Worm (Caenorhabditis elegans): ENCODE measurements around the gene C42D4.19.

C42D4.19 gene

ce11 chrIV:7165723-7166122, 9.7 kb upstream of the C42D4.19 start, which contains the start of gene rpc-1:
rpc-1 (minus strand) TSS chrIV:7165748.
- TF ChIP-seq him-1 (tag; optimal IDR thresholded peaks at IDR 0.05), result no peak
- TF ChIP-seq W03F9.2 (tag; optimal IDR thresholded peaks at IDR 0.05), result no peak
- no peak for TF ChIP-seq dao-5 (tag; optimal IDR thresholded peaks at IDR 0.05)

DNA sequence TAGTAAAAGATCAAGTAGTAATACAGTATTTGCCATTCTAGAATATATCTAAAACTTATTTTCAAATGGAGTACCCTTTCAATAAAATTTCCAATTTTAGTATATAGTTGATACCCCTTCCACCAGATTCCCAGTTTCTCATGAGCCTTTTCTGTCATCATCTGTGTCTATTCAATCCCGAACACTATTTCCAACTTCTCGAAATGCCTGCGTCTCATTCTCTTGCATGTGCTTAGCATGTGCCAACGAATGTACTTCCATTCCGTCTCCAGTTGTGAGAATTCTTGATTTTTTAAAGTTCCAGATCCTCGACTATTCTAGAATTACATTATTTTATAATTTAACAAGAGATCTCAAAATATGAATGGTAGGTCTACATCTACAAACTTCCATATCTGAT, 8.9 kb upstream of the C42D4.19 start, which contains the start of gene C42D4.18:
TSS of gene C42D4.18 (plus strand) at position 231 of the 400 bp plus-strand sequence.
- TF ChIP-seq W03F9.2 (tag; optimal IDR thresholded peaks at IDR 0.05) (no peak), him-1 (tag; optimal IDR thresholded peaks at IDR 0.05) (no peak), dao-5 (tag; optimal IDR thresholded peaks at IDR 0.05) (no peak)

DNA sequence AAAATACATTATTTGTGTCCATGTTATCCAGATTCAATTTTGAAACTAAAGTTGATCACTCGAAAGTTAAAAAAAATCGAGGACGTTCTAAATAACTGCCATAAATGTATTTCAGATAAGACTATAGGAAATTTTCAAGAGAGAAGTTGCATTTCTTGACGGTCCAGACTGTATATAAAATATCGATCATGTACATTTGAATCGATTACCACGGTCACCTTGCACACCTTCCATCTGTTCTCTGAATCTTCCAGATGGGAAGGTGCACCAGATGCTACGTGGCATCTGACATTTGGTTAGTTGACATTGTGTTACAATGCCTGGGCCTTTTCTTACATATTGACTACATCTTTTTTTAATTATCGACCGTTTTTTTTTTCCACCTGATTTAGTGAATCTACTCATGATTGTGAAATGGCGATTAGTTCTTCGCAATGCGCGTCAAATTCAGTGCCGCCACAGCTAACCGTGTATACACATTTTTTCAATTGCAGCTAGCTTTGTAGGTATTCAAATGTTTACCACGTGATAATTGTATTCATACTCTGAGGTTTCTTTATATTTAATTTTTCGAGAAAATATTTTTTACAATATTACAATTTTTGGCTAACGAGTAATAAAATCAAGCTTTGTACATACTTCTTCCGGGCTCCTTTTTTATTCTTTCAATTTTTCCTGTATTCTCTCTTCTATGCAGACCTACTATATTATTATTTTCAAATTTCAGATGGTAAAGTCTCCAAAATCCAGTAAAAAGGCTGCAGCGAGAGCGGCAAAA, 7.3 kb upstream of the C42D4.19 start, which contains the start of gene skr-16:
TSS of gene skr-16 (plus strand) at position 728 of the 778 bp plus-strand sequence.
- TF ChIP-seq W03F9.2 (tag; optimal IDR thresholded peaks at IDR 0.05), result no peak
- no peak for TF ChIP-seq him-1 (tag; optimal IDR thresholded peaks at IDR 0.05)
- no peak for TF ChIP-seq dao-5 (tag; optimal IDR thresholded peaks at IDR 0.05)

- TF ChIP-seq dao-5 (tag; optimal IDR thresholded peaks at IDR 0.05), result no peak
- no peak for TF ChIP-seq him-1 (tag; optimal IDR thresholded peaks at IDR 0.05)
- no peak for TF ChIP-seq W03F9.2 (tag; optimal IDR thresholded peaks at IDR 0.05)
Measured at ce11 chrIV:7171222-7171621, 4.2 kb upstream of the C42D4.19 start, which contains the start of gene str-220. str-220 (minus strand) TSS chrIV:7171322.

ce11 chrIV:7173489-7173888, 2.0 kb upstream of the C42D4.19 start, which contains the start of gene str-1:
str-1 (plus strand) TSS chrIV:7173789.
- TF ChIP-seq dao-5 (tag; optimal IDR thresholded peaks at IDR 0.05) (no peak), him-1 (tag; optimal IDR thresholded peaks at IDR 0.05) (no peak), W03F9.2 (tag; optimal IDR thresholded peaks at IDR 0.05) (no peak)

ce11 chrIV:7176887-7177286, 1.4 kb downstream of the C42D4.19 start, which contains the start of gene str-44:
str-44 (plus strand) TSS chrIV:7177187.
- TF ChIP-seq W03F9.2 (tag; optimal IDR thresholded peaks at IDR 0.05), result no peak
- TF ChIP-seq dao-5 (tag; optimal IDR thresholded peaks at IDR 0.05), result no peak
- TF ChIP-seq him-1 (tag; optimal IDR thresholded peaks at IDR 0.05), result no peak

DNA sequence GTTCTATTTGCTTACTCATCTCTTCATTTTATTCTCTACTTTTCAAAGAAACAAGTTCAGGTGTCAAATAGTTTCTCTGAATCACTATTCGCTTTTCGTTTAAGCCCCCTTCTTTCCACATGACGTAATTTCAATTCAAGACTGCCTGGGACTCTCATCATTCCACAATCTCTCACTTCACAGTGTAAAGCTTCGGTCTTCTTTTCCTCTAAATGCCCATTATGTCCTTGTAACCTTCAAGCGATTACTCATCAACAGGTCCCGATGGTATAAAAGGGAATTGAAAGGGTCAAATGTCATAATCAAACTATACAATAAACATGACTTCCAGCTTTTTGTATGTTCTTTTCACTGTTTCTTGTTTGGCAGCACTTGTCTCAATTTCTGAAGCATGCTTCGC, 3.5 kb downstream of the C42D4.19 start, which contains the start of gene C42D4.3:
TSS of gene C42D4.3 (plus strand) at position 298 of the 400 bp plus-strand sequence.
- TF ChIP-seq him-1 (tag; optimal IDR thresholded peaks at IDR 0.05) (no peak), dao-5 (tag; optimal IDR thresholded peaks at IDR 0.05) (no peak), W03F9.2 (tag; optimal IDR thresholded peaks at IDR 0.05) (no peak)

ce11 chrIV:7180304-7180703, 4.9 kb downstream of the C42D4.19 start, which contains the start of gene cest-10:
cest-10 (plus strand) TSS chrIV:7180557.
- TF ChIP-seq W03F9.2 (tag; optimal IDR thresholded peaks at IDR 0.05), result peak; percentile 6
- no peak for TF ChIP-seq him-1 (tag; optimal IDR thresholded peaks at IDR 0.05)

ce11 chrIV:7182818-7183217, 7.4 kb downstream of the C42D4.19 start:
- no peak for TF ChIP-seq dao-5 (tag; optimal IDR thresholded peaks at IDR 0.05)
- TF ChIP-seq W03F9.2 (tag; optimal IDR thresholded peaks at IDR 0.05), result peak; percentile 12
- no peak for TF ChIP-seq him-1 (tag; optimal IDR thresholded peaks at IDR 0.05)

DNA sequence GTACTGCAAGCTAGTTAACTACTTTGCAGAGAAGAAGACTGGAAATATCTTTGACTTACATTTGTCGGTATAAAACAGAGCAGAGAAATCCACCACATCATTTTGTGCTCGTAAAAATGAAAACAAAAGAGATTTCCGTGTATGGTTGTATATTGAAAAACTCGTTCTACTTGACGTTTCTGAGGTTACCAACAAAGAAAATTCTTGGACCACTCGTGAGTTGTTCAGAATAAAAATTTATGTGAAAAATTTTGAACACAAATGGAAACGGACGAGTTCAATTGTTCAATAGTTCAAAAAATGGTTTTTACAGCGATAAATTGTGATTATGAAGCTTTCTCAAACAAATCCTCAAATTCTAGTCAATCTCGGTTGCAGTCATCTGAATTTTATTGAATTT, 9.2 kb downstream of the C42D4.19 start, which contains the start of gene clec-179:
TSS of gene clec-179 (minus strand) at position 101 of the 400 bp plus-strand sequence.
- TF ChIP-seq him-1 (tag; optimal IDR thresholded peaks at IDR 0.05), result no peak
- TF ChIP-seq W03F9.2 (tag; optimal IDR thresholded peaks at IDR 0.05), result no peak
- TF ChIP-seq dao-5 (tag; optimal IDR thresholded peaks at IDR 0.05), result no peak

ce11 chrIV:7186756-7187155, 11.3 kb downstream of the C42D4.19 start, which contains the start of gene str-249:
str-249 (minus strand) TSS chrIV:7186856.
- TF ChIP-seq him-1 (tag; optimal IDR thresholded peaks at IDR 0.05) (no peak), W03F9.2 (tag; optimal IDR thresholded peaks at IDR 0.05) (no peak), dao-5 (tag; optimal IDR thresholded peaks at IDR 0.05) (no peak)

- TF ChIP-seq him-1 (tag; optimal IDR thresholded peaks at IDR 0.05) (no peak), dao-5 (tag; optimal IDR thresholded peaks at IDR 0.05) (no peak), W03F9.2 (tag; optimal IDR thresholded peaks at IDR 0.05) (no peak)
Measured at ce11 chrIV:7188030-7188429, 12.6 kb downstream of the C42D4.19 start, which contains the start of gene C42D4.13. C42D4.13 (minus strand) TSS chrIV:7188130.

ce11 chrIV:7188528-7189422, 13.3 kb downstream of the C42D4.19 start, which contains the start of gene srlf-7:
srlf-7 (plus strand) TSS chrIV:7189287.
- no peak for TF ChIP-seq him-1 (tag; optimal IDR thresholded peaks at IDR 0.05)
- peak; percentile 15 for TF ChIP-seq W03F9.2 (tag; optimal IDR thresholded peaks at IDR 0.05)

All from whole organism, L4/young adult.